Worm (Caenorhabditis elegans) whole organism, mixed stage, embryonic: ENCODE data around the gene atf-8.

Source experiments
- M03D4.4 ChIP-seq: sonication (generic microtip); optimal IDR thresholded peaks from 2 replicates; lab custom pipeline; 2017; ENCODE audit warnings: mild to moderate bottlenecking, missing genetic modification characterization, missing compliant biosample characterization
- bed-3 ChIP-seq: fragments of 200-800 bp; sonication (Bioruptor generic); optimal IDR thresholded peaks from 3 replicates; lab custom pipeline; 2018; ENCODE audit warnings: mild to moderate bottlenecking, missing genetic modification characterization, moderate library complexity, missing compliant biosample characterization
- blmp-1 ChIP-seq: fragments of 150-350 bp; optimal IDR thresholded peaks from 2 replicates; lab custom pipeline; 2014; ENCODE audit warnings: missing biosample characterization, missing genetic modification characterization
- ceh-39 ChIP-seq: fragments of 150-350 bp; optimal IDR thresholded peaks from 2 replicates; lab custom pipeline; 2014; ENCODE audit warnings: missing biosample characterization, missing genetic modification characterization
- ceh-43 ChIP-seq: fragments of 200-800 bp; sonication (Bioruptor generic); optimal IDR thresholded peaks from 2 replicates; lab custom pipeline; 2018; ENCODE audit warnings: mild to moderate bottlenecking, missing genetic modification characterization, moderate library complexity, missing compliant biosample characterization
- ceh-83 ChIP-seq: fragments of 200-800 bp; sonication (Bioruptor generic); optimal IDR thresholded peaks from 2 replicates; lab custom pipeline; 2018; ENCODE audit warnings: mild to moderate bottlenecking, missing genetic modification characterization, missing compliant biosample characterization
- ces-1 ChIP-seq: fragments of 150-350 bp; optimal IDR thresholded peaks from 2 replicates; lab custom pipeline; 2014; ENCODE audit warnings: missing biosample characterization, missing genetic modification reagents, missing genetic modification characterization
- cnd-1 ChIP-seq: fragments of 200-800 bp; sonication (Bioruptor generic); optimal IDR thresholded peaks from 2 replicates; lab custom pipeline; 2018; ENCODE audit warnings: mild to moderate bottlenecking, missing genetic modification characterization, missing compliant biosample characterization
- drap-1 ChIP-seq: fragments of 200-800 bp; sonication (Bioruptor generic); optimal IDR thresholded peaks from 3 replicates; lab custom pipeline; 2018; ENCODE audit warnings: mild to moderate bottlenecking, missing genetic modification characterization, missing compliant biosample characterization
- elt-1 ChIP-seq: sonication (generic microtip); optimal IDR thresholded peaks from 2 replicates; lab custom pipeline; 2017; ENCODE audit warnings: missing genetic modification characterization, mild to moderate bottlenecking, missing compliant biosample characterization, antibody characterized with exemption, moderate library complexity, borderline replicate concordance; ENCODE audit not compliant: insufficient read depth
- elt-3 ChIP-seq: fragments of 150-350 bp; optimal IDR thresholded peaks from 2 replicates; lab custom pipeline; 2014; ENCODE audit warnings: missing biosample characterization, missing genetic modification characterization
- flh-1 ChIP-seq: fragments of 200-800 bp; sonication (Bioruptor generic); optimal IDR thresholded peaks from 2 replicates; lab custom pipeline; 2018; ENCODE audit warnings: mild to moderate bottlenecking, missing genetic modification characterization, moderate library complexity, missing compliant biosample characterization
- ham-2 ChIP-seq: fragments of 200-800 bp; sonication (Bioruptor generic); optimal IDR thresholded peaks from 2 replicates; lab custom pipeline; 2018; ENCODE audit warnings: mild to moderate bottlenecking, missing genetic modification characterization, missing compliant biosample characterization
- hlh-1 ChIP-seq: fragments of 150-350 bp; optimal IDR thresholded peaks from 2 replicates; lab custom pipeline; 2014; ENCODE audit warnings: missing biosample characterization, missing genetic modification reagents, missing genetic modification characterization
- lin-13 ChIP-seq: fragments of 150-350 bp; optimal IDR thresholded peaks from 2 replicates; lab custom pipeline; 2014; ENCODE audit warnings: missing biosample characterization, missing genetic modification characterization
- lin-32 ChIP-seq: fragments of 200-800 bp; sonication (Bioruptor generic); optimal IDR thresholded peaks from 2 replicates; lab custom pipeline; 2018; ENCODE audit warnings: mild to moderate bottlenecking, missing genetic modification characterization, missing compliant biosample characterization
- lsy-2 ChIP-seq: fragments of 150-350 bp; optimal IDR thresholded peaks from 2 replicates; lab custom pipeline; 2014; ENCODE audit warnings: missing biosample characterization, missing genetic modification characterization
- mab-5 ChIP-seq: fragments of 150-350 bp; optimal IDR thresholded peaks from 2 replicates; lab custom pipeline; 2014; ENCODE audit warnings: missing biosample characterization, missing genetic modification characterization
- mep-1 ChIP-seq: fragments of 150-350 bp; optimal IDR thresholded peaks from 2 replicates; lab custom pipeline; 2017; ENCODE audit warnings: missing biosample characterization, missing genetic modification reagents, missing genetic modification characterization, inconsistent platforms
- mls-2 ChIP-seq: sonication (generic microtip); optimal IDR thresholded peaks from 2 replicates; lab custom pipeline; 2016; ENCODE audit warnings: mild to moderate bottlenecking, missing genetic modification characterization, moderate library complexity, missing compliant biosample characterization
- nhr-12 ChIP-seq: fragments of 150-350 bp; optimal IDR thresholded peaks from 2 replicates; lab custom pipeline; 2014; ENCODE audit warnings: missing biosample characterization, missing genetic modification characterization
- nhr-2 ChIP-seq: fragments of 150-350 bp; optimal IDR thresholded peaks from 2 replicates; lab custom pipeline; 2014; ENCODE audit warnings: missing biosample characterization, missing genetic modification characterization
- nhr-237 ChIP-seq: fragments of 150-350 bp; optimal IDR thresholded peaks from 2 replicates; lab custom pipeline; 2014; ENCODE audit warnings: missing biosample characterization, missing genetic modification characterization
- nhr-28 ChIP-seq: fragments of 150-350 bp; optimal IDR thresholded peaks from 2 replicates; lab custom pipeline; 2014; ENCODE audit warnings: missing biosample characterization, missing genetic modification characterization
- nhr-76 ChIP-seq: sonication (generic microtip); optimal IDR thresholded peaks from 2 replicates; lab custom pipeline; 2017; ENCODE audit warnings: missing biosample characterization, missing genetic modification characterization
- pha-4 ChIP-seq: fragments of 150-350 bp; optimal IDR thresholded peaks from 2 replicates; lab custom pipeline; 2018; ENCODE audit warnings: missing biosample characterization, missing genetic modification reagents, missing genetic modification characterization
- sem-2 ChIP-seq: fragments of 200-800 bp; sonication (Bioruptor generic); optimal IDR thresholded peaks from 2 replicates; lab custom pipeline; 2018; ENCODE audit warnings: mild to moderate bottlenecking, missing genetic modification characterization, missing compliant biosample characterization
- snpc-4 ChIP-seq: fragments of 150-350 bp; optimal IDR thresholded peaks from 2 replicates; lab custom pipeline; 2014; ENCODE audit warnings: missing biosample characterization, missing genetic modification characterization
- sptf-1 ChIP-seq: sonication (generic microtip); optimal IDR thresholded peaks from 2 replicates; lab custom pipeline; 2017; ENCODE audit warnings: mild to moderate bottlenecking, missing genetic modification characterization, moderate library complexity, missing compliant biosample characterization
- tbx-8 ChIP-seq: fragments of 200-800 bp; sonication (Bioruptor generic); optimal IDR thresholded peaks from 2 replicates; lab custom pipeline; 2018; ENCODE audit warnings: mild to moderate bottlenecking, missing genetic modification characterization, moderate library complexity, missing compliant biosample characterization
- unc-120 ChIP-seq: sonication (generic microtip); optimal IDR thresholded peaks from 2 replicates; lab custom pipeline; 2017; ENCODE audit warnings: missing genetic modification characterization, missing compliant biosample characterization; ENCODE audit not compliant: poor library complexity, severe bottlenecking
- unc-39 ChIP-seq: fragments of 150-350 bp; optimal IDR thresholded peaks from 2 replicates; lab custom pipeline; 2014; ENCODE audit warnings: missing biosample characterization, missing genetic modification characterization
- unc-62 ChIP-seq: fragments of 150-350 bp; optimal IDR thresholded peaks from 2 replicates; lab custom pipeline; 2014; ENCODE audit warnings: missing biosample characterization, missing genetic modification reagents, missing genetic modification characterization
- zip-8 ChIP-seq: fragments of 150-350 bp; optimal IDR thresholded peaks from 2 replicates; lab custom pipeline; 2014; ENCODE audit warnings: missing biosample characterization, missing genetic modification characterization
- ztf-11 ChIP-seq: fragments of 150-350 bp; optimal IDR thresholded peaks from 2 replicates; lab custom pipeline; 2014; ENCODE audit warnings: missing biosample characterization, missing genetic modification characterization

The atf-8 gene

ce11 chrV:6099634-6100033 is 5.8 kb upstream of the atf-8 start:
- TF ChIP-seq nhr-2 (tag; lab: Kevin White, UChicago) (no peak), mep-1 (tag; lab: Kevin White, UChicago) (no peak), sem-2 (GFP tag; lab: Kevin White, UChicago) (no peak)
- TF ChIP-seq, all 35 proteins: peak for 0

ce11 chrV:6100492-6101004 is 4.9 kb upstream of the atf-8 start, which contains the start of gene crt-1:
TSS of gene crt-1 (minus strand) at chrV:6100542.
- TF ChIP-seq nhr-76 (tag; lab: Kevin White, UChicago): no peak
- peak; percentile 76 for TF ChIP-seq sptf-1 (tag; lab: Kevin White, UChicago)
- peak; percentile 24 for TF ChIP-seq zip-8 (tag; lab: Kevin White, UChicago)
- no peak for TF ChIP-seq nhr-28 (tag; lab: Kevin White, UChicago)
- no peak for TF ChIP-seq ztf-11 (tag; lab: Kevin White, UChicago)
- TF ChIP-seq ces-1: peak; percentile 61
- TF ChIP-seq ceh-83 (GFP tag; lab: Kevin White, UChicago): no peak
- TF ChIP-seq mls-2: peak; percentile 43
- peak; percentile 13 for TF ChIP-seq ham-2
- TF ChIP-seq lin-13: peak; percentile 95
- TF ChIP-seq tbx-8 (GFP tag; lab: Kevin White, UChicago): no peak
- peak; percentile 21 for TF ChIP-seq ceh-43 (GFP tag; lab: Kevin White, UChicago)
- TF ChIP-seq hlh-1 (tag; lab: Kevin White, UChicago): peak; percentile 19
- no peak for TF ChIP-seq snpc-4 (tag; lab: Kevin White, UChicago)
- no peak for TF ChIP-seq bed-3
- no peak for TF ChIP-seq blmp-1 (tag; lab: Kevin White, UChicago)
- TF ChIP-seq lin-32 (GFP tag; lab: Kevin White, UChicago): no peak
- peak; percentile 42 for TF ChIP-seq nhr-2 (tag; lab: Kevin White, UChicago)
- peak; percentile 59 for TF ChIP-seq cnd-1 (tag; lab: Kevin White, UChicago)
- TF ChIP-seq mep-1 (tag; lab: Kevin White, UChicago): peak; percentile 76
- TF ChIP-seq unc-62 (GFP tag; lab: Kevin White, UChicago): peak; percentile 77
- TF ChIP-seq elt-3 (tag; lab: Kevin White, UChicago): no peak
- TF ChIP-seq elt-1 (tag; lab: Kevin White, UChicago): peak; percentile 79
- TF ChIP-seq mab-5 (tag; lab: Kevin White, UChicago): no peak
- no peak for TF ChIP-seq sem-2 (GFP tag; lab: Kevin White, UChicago)
- peak; percentile 56 for TF ChIP-seq drap-1
- peak; percentile 92 for TF ChIP-seq pha-4 (tag; lab: Kevin White, UChicago)
- no peak for TF ChIP-seq flh-1
- TF ChIP-seq lsy-2: peak; percentile 90
- TF ChIP-seq unc-39 (tag; lab: Kevin White, UChicago): no peak
- TF ChIP-seq ceh-39 (tag; lab: Kevin White, UChicago): peak; percentile 95
- no peak for TF ChIP-seq nhr-12
- no peak for TF ChIP-seq nhr-237 (tag; lab: Kevin White, UChicago)
- TF ChIP-seq M03D4.4 (tag; lab: Kevin White, UChicago): no peak
- peak; percentile 70 for TF ChIP-seq unc-120

ce11 chrV:6101243-6101898 is 4.0 kb upstream of the atf-8 start:
- peak; percentile 23 for TF ChIP-seq pha-4 (tag; lab: Kevin White, UChicago)
- no peak for TF ChIP-seq hlh-1 (tag; lab: Kevin White, UChicago)
- TF ChIP-seq blmp-1 (tag; lab: Kevin White, UChicago): no peak
- TF ChIP-seq, all 35 proteins: peak for 1

ce11 chrV:6103429-6103828 is 2.0 kb upstream of the atf-8 start, which contains the start of gene Y38A10A.11:
TSS of gene Y38A10A.11 (minus strand) at chrV:6103529.
- no peak for TF ChIP-seq cnd-1 (tag; lab: Kevin White, UChicago)
- no peak for TF ChIP-seq tbx-8 (GFP tag; lab: Kevin White, UChicago)
- no peak for TF ChIP-seq sptf-1 (tag; lab: Kevin White, UChicago)
- TF ChIP-seq ces-1: no peak
- TF ChIP-seq sem-2 (GFP tag; lab: Kevin White, UChicago): no peak
- no peak for TF ChIP-seq mep-1 (tag; lab: Kevin White, UChicago)
- no peak for TF ChIP-seq snpc-4 (tag; lab: Kevin White, UChicago)
- no peak for TF ChIP-seq mls-2
